Fruit fly (Drosophila melanogaster): ENCODE results near the gene mtm.

- TF ChIP-seq psq (optimal IDR thresholded peaks at IDR 0.05) (no peak), EcR (GFP tag; optimal IDR thresholded peaks at IDR 0.05) (no peak)
Measured at dm6 chr2L:6082936-6083627, 46.3 kb upstream of the mtm start.
